Worm (Caenorhabditis elegans): ENCODE data around the gene lin-22.

The lin-22 gene

DNA sequence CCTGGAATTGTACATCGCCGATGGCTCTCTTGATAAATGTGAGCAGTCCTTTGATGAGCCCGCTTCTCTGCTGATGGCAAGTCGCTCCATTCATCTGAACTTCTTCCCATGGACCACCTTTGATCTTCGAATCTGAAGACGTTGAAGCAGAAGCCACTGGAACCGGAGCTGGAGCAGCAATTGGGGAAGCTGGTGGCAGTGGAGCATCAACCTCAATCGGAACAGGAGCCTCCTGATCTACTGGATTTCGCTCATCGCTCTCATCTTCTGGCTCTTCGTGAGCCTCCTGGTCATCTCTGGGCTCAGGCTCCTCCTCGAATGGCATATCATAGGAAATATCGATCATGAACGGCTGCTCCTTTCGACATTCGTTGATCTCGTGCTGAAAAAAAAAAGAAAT lies 27.4 kb downstream of the lin-22 start:
- TF ChIP-seq fkh-10 (GFP tag; optimal IDR thresholded peaks at IDR 0.05) (no peak), pat-9 (tag; optimal IDR thresholded peaks at IDR 0.05) (no peak), ceh-14 (tag; optimal IDR thresholded peaks at IDR 0.05) (no peak), ceh-24 (tag; optimal IDR thresholded peaks at IDR 0.05) (no peak), rnt-1 (tag; optimal IDR thresholded peaks at IDR 0.05) (no peak), nfya-1 (tag; optimal IDR thresholded peaks at IDR 0.05) (no peak)

DNA sequence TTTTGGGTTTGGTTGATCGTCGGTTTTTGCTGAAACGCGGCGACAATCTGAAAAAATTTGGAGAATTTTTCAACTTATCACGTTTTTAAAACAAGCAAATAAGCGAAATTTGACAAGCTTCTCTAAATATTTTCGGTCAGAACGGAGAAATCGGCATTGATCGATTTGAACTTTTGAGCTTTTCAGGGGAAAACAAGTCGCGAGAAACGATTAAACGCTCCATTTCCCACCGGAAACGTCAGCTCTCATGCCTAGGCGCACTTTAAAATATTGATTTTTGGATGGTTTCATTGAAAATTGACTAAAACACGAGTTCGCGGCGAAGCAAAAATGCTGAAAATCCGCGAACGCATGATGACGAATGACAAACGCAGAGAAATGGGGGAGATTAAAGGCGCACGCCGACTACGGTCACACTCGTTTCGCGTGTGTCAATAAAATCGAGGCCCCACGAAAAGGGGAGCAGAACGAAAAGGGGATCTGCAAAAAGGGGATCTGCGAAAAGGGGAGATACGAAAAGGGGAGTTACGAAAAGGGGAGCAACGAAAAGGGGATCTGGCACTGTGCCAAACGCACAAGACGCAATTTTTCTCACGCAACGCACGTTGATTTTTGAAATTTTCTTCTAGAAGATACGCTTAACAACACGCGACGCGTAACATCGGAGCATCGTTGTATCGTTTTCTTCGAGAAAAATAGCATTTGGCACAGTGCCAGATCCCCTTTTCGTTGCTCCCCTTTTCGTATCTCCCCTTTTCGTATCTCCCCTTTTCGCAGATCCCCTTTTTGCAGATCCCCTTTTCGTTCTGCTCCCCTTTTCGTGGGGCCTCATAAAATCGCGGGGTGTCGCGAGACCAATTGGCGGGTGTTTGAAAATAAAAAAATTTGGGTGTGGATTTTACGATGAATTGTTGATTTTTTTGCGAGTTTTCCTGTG lies 30.8 kb downstream of the lin-22 start, which contains the start of gene eel-1:
Gene eel-1 (minus strand): TSS at position 51 of the 937 bp plus-strand sequence.
- TF ChIP-seq ceh-31 (tag; optimal IDR thresholded peaks at IDR 0.05) (peak; percentile 100), ztf-16 (tag; optimal IDR thresholded peaks at IDR 0.05) (peak; percentile 93), K02D7.2 (tag; optimal IDR thresholded peaks at IDR 0.05) (peak; percentile 76), hlh-6 (tag; optimal IDR thresholded peaks at IDR 0.05) (peak; percentile 92), ceh-45 (GFP tag; IDR thresholded peaks at IDR 0.05) (peak; percentile 85), madf-2 (tag; optimal IDR thresholded peaks at IDR 0.05) (peak; percentile 93), pqm-1 (tag; optimal IDR thresholded peaks at IDR 0.05) (peak; percentile 99), hlh-13 (GFP tag; optimal IDR thresholded peaks at IDR 0.05) (peak; percentile 69), fax-1 (tag; optimal IDR thresholded peaks at IDR 0.05) (peak; percentile 98), pros-1 (tag; optimal IDR thresholded peaks at IDR 0.05) (peak; percentile 22), gmeb-2 (tag; optimal IDR thresholded peaks at IDR 0.05) (peak; percentile 68), pag-3 (tag; optimal IDR thresholded peaks at IDR 0.05; ENCODE audit: borderline replicate concordance) (peak; percentile 98), hlh-15 (tag; optimal IDR thresholded peaks at IDR 0.05) (peak; percentile 84), sox-4 (tag; optimal IDR thresholded peaks at IDR 0.05) (peak; percentile 59), sox-2 (GFP tag; IDR thresholded peaks at IDR 0.05) (peak; percentile 79), mec-3 (tag; optimal IDR thresholded peaks at IDR 0.05; ENCODE audit: borderline replicate concordance) (peak; percentile 99), rnt-1 (tag; optimal IDR thresholded peaks at IDR 0.05) (peak; percentile 99), unc-42 (tag; optimal IDR thresholded peaks at IDR 0.05) (peak; percentile 96), ceh-19 (GFP tag; optimal IDR thresholded peaks at IDR 0.05) (peak; percentile 94), dmd-4 (tag; optimal IDR thresholded peaks at IDR 0.05; ENCODE audit: borderline replicate concordance) (peak; percentile 99), unc-86 (tag; optimal IDR thresholded peaks at IDR 0.05) (peak; percentile 86), ceh-18 (tag; optimal IDR thresholded peaks at IDR 0.05) (peak; percentile 98), eyg-1 (tag; optimal IDR thresholded peaks at IDR 0.05) (peak; percentile 91), Y22D7AL.16 (tag; optimal IDR thresholded peaks at IDR 0.05) (peak; percentile 61), sdc-2 (tag; optimal IDR thresholded peaks at IDR 0.05) (peak; percentile 89), ceh-6 (GFP tag; optimal IDR thresholded peaks at IDR 0.05) (peak; percentile 79), ceh-2 (tag; optimal IDR thresholded peaks at IDR 0.05) (peak; percentile 99), C38D4.7 (GFP tag; optimal IDR thresholded peaks at IDR 0.05) (peak; percentile 68), ceh-48 (tag; optimal IDR thresholded peaks at IDR 0.05) (peak; percentile 52), lin-11 (tag; optimal IDR thresholded peaks at IDR 0.05) (peak; percentile 55), hlh-8 (tag; optimal IDR thresholded peaks at IDR 0.05) (peak; percentile 99), tbx-7 (tag; optimal IDR thresholded peaks at IDR 0.05) (peak; percentile 99), syd-9 (tag; optimal IDR thresholded peaks at IDR 0.05) (peak; percentile 98), pha-2 (tag; optimal IDR thresholded peaks at IDR 0.05) (peak; percentile 83), ref-2 (tag; optimal IDR thresholded peaks at IDR 0.05) (peak; percentile 100), C08G9.2 (tag; optimal IDR thresholded peaks at IDR 0.05) (peak; percentile 100), nfya-1 (tag; optimal IDR thresholded peaks at IDR 0.05) (peak; percentile 71), che-1 (tag; optimal IDR thresholded peaks at IDR 0.05) (peak; percentile 48), ceh-34 (tag; optimal IDR thresholded peaks at IDR 0.05) (peak; percentile 99), ets-4 (tag; optimal IDR thresholded peaks at IDR 0.05) (peak; percentile 99), tbx-2 (tag; optimal IDR thresholded peaks at IDR 0.05) (peak; percentile 100), hlh-30 (tag; optimal IDR thresholded peaks at IDR 0.05; ENCODE audit: insufficient read depth) (peak; percentile 37), pat-9 (tag; optimal IDR thresholded peaks at IDR 0.05) (peak; percentile 65), ahr-1 (tag; optimal IDR thresholded peaks at IDR 0.05) (peak; percentile 97), zip-5 (tag; optimal IDR thresholded peaks at IDR 0.05) (peak; percentile 97), ceh-14 (tag; optimal IDR thresholded peaks at IDR 0.05) (peak; percentile 100)

All from whole organism, late embryonic.